Worm (Caenorhabditis elegans): ENCODE results near the gene ten-1.

- TF ChIP-seq him-1 (tag; optimal IDR thresholded peaks at IDR 0.05) (no peak), dao-5 (tag; optimal IDR thresholded peaks at IDR 0.05) (no peak), W03F9.2 (tag; optimal IDR thresholded peaks at IDR 0.05) (no peak)
Observed at ce11 chrIII:6869996-6870395, 49.3 kb downstream of the ten-1 start, which contains the start of gene K04C2.8.

All from whole organism, L4/young adult.